Worm (Caenorhabditis elegans) whole organism, late embryonic: ENCODE data around the gene ift-43.

ENCODE experiments used
- ceh-48 ChIP-seq: sonication (generic microtip); optimal IDR thresholded peaks from 2 replicates; lab custom pipeline; 2016; ENCODE audit warnings: missing genetic modification characterization, inconsistent platforms, missing compliant biosample characterization
- hlh-6 ChIP-seq: sonication (generic microtip); optimal IDR thresholded peaks from 2 replicates; lab custom pipeline; 2016; ENCODE audit warnings: missing genotype, missing genetic modification characterization, missing compliant biosample characterization
- nfya-1 ChIP-seq: sonication (generic microtip); optimal IDR thresholded peaks from 2 replicates; lab custom pipeline; 2017; ENCODE audit warnings: missing genetic modification characterization, mild to moderate bottlenecking, missing compliant biosample characterization, antibody characterized with exemption, moderate library complexity
- rnt-1 ChIP-seq: sonication (generic microtip); optimal IDR thresholded peaks from 2 replicates; lab custom pipeline; 2016; ENCODE audit warnings: missing genetic modification characterization, missing compliant biosample characterization

DNA sequence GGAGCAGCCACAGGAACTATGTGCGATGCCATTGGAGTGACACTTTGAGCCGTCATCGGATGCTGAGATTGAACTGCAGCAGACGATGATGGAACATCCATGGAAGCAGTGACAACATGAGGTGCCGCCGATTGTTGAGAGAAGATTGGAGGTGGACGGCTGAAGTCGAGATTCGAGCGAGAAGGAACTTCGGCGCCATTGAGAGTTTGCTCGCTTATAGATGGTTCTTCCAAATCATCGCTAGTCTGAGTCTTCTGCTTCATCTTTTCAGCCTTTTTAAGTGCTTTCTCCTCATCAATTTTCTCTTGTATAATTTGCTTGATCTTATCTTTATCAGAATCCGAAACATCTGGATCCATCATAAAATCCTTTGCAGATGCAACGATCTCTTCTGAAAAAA, 18.5 kb downstream of the ift-43 start:
- no peak for TF ChIP-seq ceh-48 (tag; lab: Kevin White, UChicago)
- TF ChIP-seq hlh-6 (tag; lab: Kevin White, UChicago): no peak
- TF ChIP-seq nfya-1 (tag; lab: Kevin White, UChicago): no peak
- TF ChIP-seq rnt-1: no peak
